Fruit fly (Drosophila melanogaster): ENCODE results near the gene rg.

Gene rg

DNA sequence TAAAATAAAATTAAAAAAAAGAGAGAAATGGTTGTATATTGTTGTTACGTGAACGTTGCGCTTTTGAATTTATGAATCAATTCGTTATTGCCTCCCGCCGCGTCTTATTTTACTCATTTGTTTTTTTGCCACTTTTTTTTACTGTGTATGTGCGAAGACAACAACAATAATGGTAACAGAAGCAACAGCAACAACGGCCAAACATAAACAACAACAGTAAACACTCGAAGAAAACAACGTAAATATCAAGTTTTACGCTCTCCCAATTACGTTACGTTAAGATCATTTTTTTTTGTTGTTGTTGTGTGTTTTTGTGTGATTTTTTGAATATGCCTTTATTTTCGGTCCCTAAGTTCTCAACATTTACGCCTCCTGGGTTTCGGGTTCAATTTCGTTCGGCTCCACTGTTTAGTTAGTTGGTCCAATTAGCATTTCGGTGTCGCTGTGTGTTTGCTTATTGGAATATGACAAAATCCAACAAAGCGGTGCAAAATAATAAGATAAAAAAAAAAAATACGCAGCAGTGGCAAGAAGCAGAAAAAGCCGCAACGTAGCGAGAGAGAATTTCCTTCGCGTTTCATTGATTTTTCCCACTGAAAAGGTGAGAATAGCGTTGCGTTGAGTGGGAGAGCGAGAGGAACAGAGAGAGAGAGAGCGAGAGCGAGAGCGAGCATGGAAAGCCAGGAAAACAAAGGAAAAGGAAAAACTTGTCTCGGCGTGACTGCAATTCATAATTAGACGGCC, 577 bp downstream of the rg start (continued):
- peak; percentile 56 for TF ChIP-seq CG8924 (tag; optimal IDR thresholded peaks at IDR 0.05)
- TF ChIP-seq NC2β (GFP tag; optimal IDR thresholded peaks at IDR 0.05): no peak
- TF ChIP-seq hkb (optimal IDR thresholded peaks at IDR 0.05): no peak
- peak; percentile 39 for TF ChIP-seq hkb (GFP tag; IDR thresholded peaks at IDR 0.05)
- peak; percentile 1 for TF ChIP-seq dm (GFP tag; optimal IDR thresholded peaks at IDR 0.05)
- no peak for TF ChIP-seq psq (GFP tag; optimal IDR thresholded peaks at IDR 0.05)
- TF ChIP-seq usp (GFP tag; optimal IDR thresholded peaks at IDR 0.05): no peak
- TF ChIP-seq MBD-R2 (GFP tag; IDR thresholded peaks at IDR 0.05): 0 out of 2 replicates have a peak, but pooled peaks have one; percentile 6
- peak; percentile 50 for TF ChIP-seq CG2678 (tag; optimal IDR thresholded peaks at IDR 0.05)
- 0 out of 2 replicates have a peak, but pooled peaks have one; percentile 10 for TF ChIP-seq esg (GFP tag; conservative IDR thresholded peaks at IDR 0.05)
- TF ChIP-seq row (GFP tag; IDR thresholded peaks at IDR 0.05): peak; percentile 44
- TF ChIP-seq Nf-YC (tag; optimal IDR thresholded peaks at IDR 0.05): peak; percentile 21
- TF ChIP-seq Bdp1 (GFP tag; optimal IDR thresholded peaks at IDR 0.05): no peak
- peak; percentile 25 for TF ChIP-seq CG18476 (GFP tag; optimal IDR thresholded peaks at IDR 0.05)
- TF ChIP-seq CG13123 (GFP tag; optimal IDR thresholded peaks at IDR 0.05): no peak
- no peak for TF ChIP-seq CG15479 (GFP tag; optimal IDR thresholded peaks at IDR 0.05)
- TF ChIP-seq schlank (tag; optimal IDR thresholded peaks at IDR 0.05): no peak
- TF ChIP-seq caup (GFP tag; optimal IDR thresholded peaks at IDR 0.05; ENCODE audit: severe bottlenecking): peak; percentile 26
- TF ChIP-seq grau (tag; optimal IDR thresholded peaks at IDR 0.05): peak; percentile 86
- no peak for TF ChIP-seq CG4854 (GFP tag; optimal IDR thresholded peaks at IDR 0.05)
- no peak for TF ChIP-seq fd64A (GFP tag; optimal IDR thresholded peaks at IDR 0.05)
- peak; percentile 98 for TF ChIP-seq CG9437 (GFP tag; optimal IDR thresholded peaks at IDR 0.05)
- no peak for TF ChIP-seq chinmo (GFP tag; IDR thresholded peaks at IDR 0.05; ENCODE audit: partially characterized antibody)
- TF ChIP-seq sens (GFP tag): peak; percentile 66
- TF ChIP-seq CG10565 (GFP tag; optimal IDR thresholded peaks at IDR 0.05): no peak
- peak; percentile 70 for TF ChIP-seq CG9727 (GFP tag; optimal IDR thresholded peaks at IDR 0.05)
- peak; percentile 27 for TF ChIP-seq Blimp-1 (GFP tag; optimal IDR thresholded peaks at IDR 0.05)
- peak; percentile 42 for TF ChIP-seq CG13775 (GFP tag; optimal IDR thresholded peaks at IDR 0.05)
- no peak for TF ChIP-seq tna (GFP tag; IDR thresholded peaks at IDR 0.05; ENCODE audit: partially characterized antibody)
- TF ChIP-seq CG11695 (GFP tag; IDR thresholded peaks at IDR 0.05): no peak
- peak; percentile 5 for TF ChIP-seq CG8089 (GFP tag; optimal IDR thresholded peaks at IDR 0.05)
- TF ChIP-seq vnd (GFP tag; IDR thresholded peaks at IDR 0.05; ENCODE audit: partially characterized antibody): no peak
- TF ChIP-seq dmrt99B (tag; optimal IDR thresholded peaks at IDR 0.05): peak; percentile 57
- peak; percentile 33; the same call in 1 of the 2 replicates for TF ChIP-seq hbn (GFP tag; IDR thresholded peaks at IDR 0.05; ENCODE audit: partially characterized antibody)
- no peak for TF ChIP-seq kni (GFP tag; optimal IDR thresholded peaks at IDR 0.05)
- TF ChIP-seq ems (GFP tag; optimal IDR thresholded peaks at IDR 0.05): no peak
- peak; percentile 10 for TF ChIP-seq Chrac-16 (GFP tag; optimal IDR thresholded peaks at IDR 0.05)
- TF ChIP-seq ci (GFP tag; IDR thresholded peaks at IDR 0.05): no peak
- no peak for TF ChIP-seq hb (GFP tag; IDR thresholded peaks at IDR 0.05; ENCODE audit: partially characterized antibody)
- TF ChIP-seq C15 (GFP tag; IDR thresholded peaks at IDR 0.05): no peak
- TF ChIP-seq tx (GFP tag; optimal IDR thresholded peaks at IDR 0.05): peak; percentile 11
- TF ChIP-seq CG33557 (GFP tag; optimal IDR thresholded peaks at IDR 0.05): no peak
- TF ChIP-seq CG16813 (GFP tag; IDR thresholded peaks at IDR 0.05; ENCODE audit: partially characterized antibody): no peak
- no peak for TF ChIP-seq CG15601 (tag; optimal IDR thresholded peaks at IDR 0.05)
- TF ChIP-seq CG6813 (GFP tag; optimal IDR thresholded peaks at IDR 0.05): no peak
- no peak for TF ChIP-seq ken (GFP tag; IDR thresholded peaks at IDR 0.05)
- TF ChIP-seq CG17361 (GFP tag; IDR thresholded peaks at IDR 0.05): peak; percentile 64; the same call in 2 of the 3 replicates
- no peak for TF ChIP-seq CG13894 (tag; optimal IDR thresholded peaks at IDR 0.05)
- TF ChIP-seq CG1647 (GFP tag; optimal IDR thresholded peaks at IDR 0.05): no peak

All from whole organism, embryonic.